Fruit fly (Drosophila melanogaster): Measurements from ENCODE around the gene mrn.

mrn gene

dm6 chr3L:15599190-15599589 lies 18.9 kb upstream of the mrn start:
- no peak for TF ChIP-seq Dll (optimal IDR thresholded peaks at IDR 0.05)
- TF ChIP-seq CG8478 (optimal IDR thresholded peaks at IDR 0.05), result no peak
- no peak for TF ChIP-seq pan (optimal IDR thresholded peaks at IDR 0.05)
- TF ChIP-seq psq (optimal IDR thresholded peaks at IDR 0.05), result no peak
- no peak for TF ChIP-seq usp (GFP tag; optimal IDR thresholded peaks at IDR 0.05)
- no peak for TF ChIP-seq EcR (GFP tag; optimal IDR thresholded peaks at IDR 0.05)

- TF ChIP-seq usp (GFP tag; optimal IDR thresholded peaks at IDR 0.05) (no peak), pan (optimal IDR thresholded peaks at IDR 0.05) (no peak), psq (optimal IDR thresholded peaks at IDR 0.05) (no peak), CG8478 (optimal IDR thresholded peaks at IDR 0.05) (no peak)
Observed at dm6 chr3L:15597945-15598344, 17.6 kb upstream of the mrn start.

dm6 chr3L:15597037-15597785 lies 16.9 kb upstream of the mrn start:
- no peak for TF ChIP-seq CG8478 (optimal IDR thresholded peaks at IDR 0.05)
- TF ChIP-seq usp (GFP tag; optimal IDR thresholded peaks at IDR 0.05), result no peak
- TF ChIP-seq Dll (optimal IDR thresholded peaks at IDR 0.05), result no peak

dm6 chr3L:15595980-15596379 lies 15.6 kb upstream of the mrn start:
- TF ChIP-seq Dll (optimal IDR thresholded peaks at IDR 0.05) (no peak), EcR (GFP tag; optimal IDR thresholded peaks at IDR 0.05) (no peak), CG8478 (optimal IDR thresholded peaks at IDR 0.05) (no peak), psq (optimal IDR thresholded peaks at IDR 0.05) (no peak), pan (optimal IDR thresholded peaks at IDR 0.05) (no peak), usp (GFP tag; optimal IDR thresholded peaks at IDR 0.05) (no peak)

dm6 chr3L:15595175-15595724 lies 14.9 kb upstream of the mrn start:
- TF ChIP-seq Dll (optimal IDR thresholded peaks at IDR 0.05), result no peak
- TF ChIP-seq CG8478 (optimal IDR thresholded peaks at IDR 0.05), result no peak
- TF ChIP-seq psq (optimal IDR thresholded peaks at IDR 0.05), result no peak
- no peak for TF ChIP-seq usp (GFP tag; optimal IDR thresholded peaks at IDR 0.05)
- no peak for TF ChIP-seq EcR (GFP tag; optimal IDR thresholded peaks at IDR 0.05)
- no peak for TF ChIP-seq pan (optimal IDR thresholded peaks at IDR 0.05)

dm6 chr3L:15594093-15594653 lies 13.8 kb upstream of the mrn start:
- TF ChIP-seq psq (optimal IDR thresholded peaks at IDR 0.05) (no peak), pan (optimal IDR thresholded peaks at IDR 0.05) (peak; percentile 1)

dm6 chr3L:15593399-15593798 lies 13.1 kb upstream of the mrn start:
- TF ChIP-seq pan (optimal IDR thresholded peaks at IDR 0.05) (no peak), CG8478 (optimal IDR thresholded peaks at IDR 0.05) (no peak), Dll (optimal IDR thresholded peaks at IDR 0.05) (no peak), EcR (GFP tag; optimal IDR thresholded peaks at IDR 0.05) (no peak), usp (GFP tag; optimal IDR thresholded peaks at IDR 0.05) (no peak), psq (optimal IDR thresholded peaks at IDR 0.05) (no peak)

dm6 chr3L:15592536-15593260 lies 12.4 kb upstream of the mrn start:
- TF ChIP-seq psq (optimal IDR thresholded peaks at IDR 0.05) (no peak), CG8478 (optimal IDR thresholded peaks at IDR 0.05) (no peak), usp (GFP tag; optimal IDR thresholded peaks at IDR 0.05) (no peak), Dll (optimal IDR thresholded peaks at IDR 0.05) (no peak), pan (optimal IDR thresholded peaks at IDR 0.05) (no peak), EcR (GFP tag; optimal IDR thresholded peaks at IDR 0.05) (no peak)

dm6 chr3L:15590803-15591597 lies 10.7 kb upstream of the mrn start:
- no peak for TF ChIP-seq psq (optimal IDR thresholded peaks at IDR 0.05)
- TF ChIP-seq Dll (optimal IDR thresholded peaks at IDR 0.05), result no peak
- no peak for TF ChIP-seq usp (GFP tag; optimal IDR thresholded peaks at IDR 0.05)
- TF ChIP-seq pan (optimal IDR thresholded peaks at IDR 0.05), result no peak
- no peak for TF ChIP-seq EcR (GFP tag; optimal IDR thresholded peaks at IDR 0.05)
- TF ChIP-seq CG8478 (optimal IDR thresholded peaks at IDR 0.05), result no peak

- no peak for TF ChIP-seq usp (GFP tag; optimal IDR thresholded peaks at IDR 0.05)
- no peak for TF ChIP-seq Dll (optimal IDR thresholded peaks at IDR 0.05)
- TF ChIP-seq CG8478 (optimal IDR thresholded peaks at IDR 0.05), result no peak
- no peak for TF ChIP-seq EcR (GFP tag; optimal IDR thresholded peaks at IDR 0.05)
- no peak for TF ChIP-seq pan (optimal IDR thresholded peaks at IDR 0.05)
- no peak for TF ChIP-seq psq (optimal IDR thresholded peaks at IDR 0.05)
Observed at dm6 chr3L:15589746-15590145, 9.4 kb upstream of the mrn start.

- TF ChIP-seq usp (GFP tag; optimal IDR thresholded peaks at IDR 0.05) (no peak), EcR (GFP tag; optimal IDR thresholded peaks at IDR 0.05) (no peak), pan (optimal IDR thresholded peaks at IDR 0.05) (no peak), CG8478 (optimal IDR thresholded peaks at IDR 0.05) (no peak), Dll (optimal IDR thresholded peaks at IDR 0.05) (no peak), psq (optimal IDR thresholded peaks at IDR 0.05) (no peak)
Observed at dm6 chr3L:15588514-15589138, 8.3 kb upstream of the mrn start, which contains the start of gene RhoGAP71E. Gene RhoGAP71E (plus strand): TSS chr3L:15588860.

All from whole organism.